Worm (Caenorhabditis elegans) whole organism, L1 larva: ENCODE measurements around the gene lelo-3.
A peak's percentile ranks its signal among the peaks of the same experiment; 100 is the strongest.

ENCODE experiments used
- C16A3.4 ChIP-seq: fragments of 150-350 bp; optimal IDR thresholded peaks from 2 replicates; lab custom pipeline; 2014; ENCODE audit warnings: missing biosample characterization, missing genetic modification characterization
- C34B4.2 ChIP-seq: sonication (generic microtip); optimal IDR thresholded peaks from 2 replicates; lab custom pipeline; 2017; ENCODE audit warnings: mild to moderate bottlenecking, missing genetic modification characterization, missing compliant biosample characterization
- F16B12.6 ChIP-seq: fragments of 150-350 bp; optimal IDR thresholded peaks from 2 replicates; lab custom pipeline; 2014; ENCODE audit warnings: missing biosample characterization, missing genetic modification characterization
- alr-1 ChIP-seq: fragments of 200-800 bp; sonication (Bioruptor generic); optimal IDR thresholded peaks from 2 replicates; lab custom pipeline; 2018; ENCODE audit warnings: borderline replicate concordance, mild to moderate bottlenecking, missing genetic modification characterization, missing compliant biosample characterization
- aly-2 ChIP-seq: fragments of 150-350 bp; optimal IDR thresholded peaks from 2 replicates; lab custom pipeline; 2014; ENCODE audit warnings: missing biosample characterization, missing genetic modification characterization
- ama-1 ChIP-seq: fragments of 150-350 bp; optimal IDR thresholded peaks from 2 replicates; lab custom pipeline; 2014
- ceh-90 ChIP-seq: sonication (generic microtip); optimal IDR thresholded peaks from 2 replicates; lab custom pipeline; 2016; ENCODE audit warnings: missing genetic modification characterization, missing compliant biosample characterization
- dsc-1 ChIP-seq: sonication (generic microtip); optimal IDR thresholded peaks from 2 replicates; lab custom pipeline; 2016; ENCODE audit warnings: mild to moderate bottlenecking, missing genetic modification characterization, missing compliant biosample characterization
- efl-1 ChIP-seq, 4 experiments: fragments of 150-350 bp; optimal IDR thresholded peaks in 3 of 4; peaks in 1 of 4; 1 replicate in 1 of 4; 2 replicates in 3 of 4; lab custom pipeline; 2014; ENCODE audit warnings: missing biosample characterization in 2 of 4, missing genetic modification characterization in 2 of 4, missing genetic modification reagents in 2 of 4
- efl-3 ChIP-seq: fragments of 200-800 bp; sonication (Bioruptor generic); optimal IDR thresholded peaks from 2 replicates; lab custom pipeline; 2018; ENCODE audit warnings: mild to moderate bottlenecking, missing genetic modification characterization, missing compliant biosample characterization
- egl-27 ChIP-seq, 2 experiments: fragments of 150-350 bp in 1 of 2; sonication (generic microtip); optimal IDR thresholded peaks; 3 replicates each; lab custom pipeline; 2017 to 2018; ENCODE audit warnings: missing biosample characterization in 2 of 2, missing genetic modification characterization in 2 of 2, missing genetic modification reagents in 2 of 2
- elt-2 ChIP-seq: sonication (generic microtip); optimal IDR thresholded peaks from 2 replicates; lab custom pipeline; 2016; ENCODE audit warnings: missing genetic modification characterization, mild to moderate bottlenecking, inconsistent platforms, missing compliant biosample characterization, missing genetic modification reagents
- elt-3 ChIP-seq, 6 experiments: fragments of 150-350 bp in 1 of 6; sonication (generic microtip); optimal IDR thresholded peaks; 2 replicates each; lab custom pipeline; 2017 to 2018; ENCODE audit warnings: missing biosample characterization in 6 of 6, missing genetic modification characterization in 6 of 6, inconsistent platforms in 1 of 6
- fkh-10 ChIP-seq: sonication (generic microtip); optimal IDR thresholded peaks from 2 replicates; lab custom pipeline; 2017; ENCODE audit warnings: missing biosample characterization, missing genetic modification reagents, missing genetic modification characterization
- fkh-4 ChIP-seq: sonication (generic microtip); optimal IDR thresholded peaks from 2 replicates; lab custom pipeline; 2016; ENCODE audit warnings: missing compliant biosample characterization, missing genetic modification characterization, borderline replicate concordance
- fkh-8 ChIP-seq: sonication (generic microtip); optimal IDR thresholded peaks from 2 replicates; lab custom pipeline; 2016; ENCODE audit warnings: mild to moderate bottlenecking, missing genetic modification characterization, missing compliant biosample characterization
- grh-1 ChIP-seq: fragments of 200-800 bp; sonication (Bioruptor generic); IDR thresholded peaks from 2 replicates; pipeline ENCODE4 v1.3.6; 2022; ENCODE audit warnings: missing genetic modification reagents, missing genetic modification characterization, missing compliant biosample characterization
- hpl-2 ChIP-seq: fragments of 150-350 bp; optimal IDR thresholded peaks from 2 replicates; lab custom pipeline; 2014; ENCODE audit warnings: missing biosample characterization, missing genetic modification reagents, missing genetic modification characterization
- isw-1 ChIP-seq: fragments of 200-800 bp; sonication (Bioruptor generic); IDR thresholded peaks from 2 replicates; pipeline ENCODE4 v1.3.6; 2022; ENCODE audit warnings: missing genetic modification characterization, missing compliant biosample characterization
- jun-1 ChIP-seq: fragments of 150-350 bp; optimal IDR thresholded peaks from 2 replicates; lab custom pipeline; 2014; ENCODE audit warnings: missing biosample characterization, missing genetic modification reagents, missing genetic modification characterization
- lin-14 ChIP-seq: fragments of 200-800 bp; sonication (Bioruptor generic); optimal IDR thresholded peaks from 2 replicates; lab custom pipeline; 2018; ENCODE audit warnings: mild to moderate bottlenecking, missing genetic modification characterization, moderate library complexity, missing compliant biosample characterization
- lin-35 ChIP-seq, 2 experiments: fragments of 150-350 bp; optimal IDR thresholded peaks; 2 replicates each; lab custom pipeline; 2014; ENCODE audit warnings: missing biosample characterization in 2 of 2, missing genetic modification characterization in 2 of 2, missing genetic modification reagents in 2 of 2
- lin-39 ChIP-seq: fragments of 150-350 bp; optimal IDR thresholded peaks from 2 replicates; lab custom pipeline; 2014; ENCODE audit warnings: missing biosample characterization, missing genetic modification reagents, missing genetic modification characterization
- lir-3 ChIP-seq: sonication (generic microtip); optimal IDR thresholded peaks from 2 replicates; lab custom pipeline; 2016; ENCODE audit warnings: mild to moderate bottlenecking, missing genetic modification characterization, moderate library complexity, missing compliant biosample characterization; ENCODE audit not compliant: poor library complexity
- mab-9 ChIP-seq: fragments of 200-800 bp; sonication (Bioruptor generic); IDR thresholded peaks from 2 replicates; pipeline ENCODE4 v1.3.6; 2022; ENCODE audit warnings: missing genetic modification reagents, missing genetic modification characterization, missing compliant biosample characterization
- nhr-11 ChIP-seq: fragments of 150-350 bp; optimal IDR thresholded peaks from 2 replicates; lab custom pipeline; 2014; ENCODE audit warnings: missing biosample characterization, missing genetic modification characterization
- nhr-12 ChIP-seq: sonication (generic microtip); optimal IDR thresholded peaks from 2 replicates; lab custom pipeline; 2017; ENCODE audit warnings: missing biosample characterization, missing genetic modification characterization
- nhr-20 ChIP-seq: sonication (generic microtip); optimal IDR thresholded peaks from 2 replicates; lab custom pipeline; 2016; ENCODE audit warnings: mild to moderate bottlenecking, missing genetic modification characterization, missing compliant biosample characterization
- nhr-47 ChIP-seq: sonication (generic microtip); optimal IDR thresholded peaks from 2 replicates; lab custom pipeline; 2016; ENCODE audit warnings: mild to moderate bottlenecking, missing genetic modification characterization, moderate library complexity, missing compliant biosample characterization
- nhr-76 ChIP-seq: sonication (generic microtip); optimal IDR thresholded peaks from 2 replicates; lab custom pipeline; 2017; ENCODE audit warnings: missing biosample characterization, missing genetic modification characterization
- nhr-77 ChIP-seq: fragments of 150-350 bp; optimal IDR thresholded peaks from 2 replicates; lab custom pipeline; 2014; ENCODE audit warnings: missing biosample characterization, missing genetic modification characterization
- nhr-84 ChIP-seq: sonication (generic microtip); optimal IDR thresholded peaks from 2 replicates; lab custom pipeline; 2017; ENCODE audit warnings: missing biosample characterization, missing genetic modification characterization
- nhr-85 ChIP-seq: sonication (generic microtip); peaks from one replicate; lab custom pipeline; 2016; ENCODE audit warnings: missing genetic modification characterization, inconsistent platforms, missing compliant biosample characterization
- nhr-90 ChIP-seq: sonication (generic microtip); optimal IDR thresholded peaks from 2 replicates; lab custom pipeline; 2016; ENCODE audit warnings: mild to moderate bottlenecking, missing genetic modification characterization, missing compliant biosample characterization; ENCODE audit not compliant: poor library complexity
- pag-3 ChIP-seq: sonication (generic microtip); optimal IDR thresholded peaks from 2 replicates; lab custom pipeline; 2017; ENCODE audit warnings: missing genetic modification characterization, mild to moderate bottlenecking, missing compliant biosample characterization, antibody characterized with exemption, borderline replicate concordance; ENCODE audit not compliant: insufficient read depth
- pax-3 ChIP-seq: fragments of 200-800 bp; sonication (Bioruptor generic); optimal IDR thresholded peaks from 2 replicates; lab custom pipeline; 2018; ENCODE audit warnings: mild to moderate bottlenecking, missing genetic modification characterization, moderate library complexity, missing compliant biosample characterization
- pqm-1 ChIP-seq: sonication (generic microtip); optimal IDR thresholded peaks from 3 replicates; lab custom pipeline; 2017; ENCODE audit warnings: missing biosample characterization, missing genetic modification characterization
- skn-1 ChIP-seq: fragments of 150-350 bp; optimal IDR thresholded peaks from 2 replicates; lab custom pipeline; 2014; ENCODE audit warnings: missing biosample characterization, missing genetic modification characterization
- sox-4 ChIP-seq: sonication (generic microtip); optimal IDR thresholded peaks from 2 replicates; lab custom pipeline; 2016; ENCODE audit warnings: missing genetic modification characterization, missing compliant biosample characterization
- sptf-1 ChIP-seq: fragments of 150-350 bp; optimal IDR thresholded peaks from 2 replicates; lab custom pipeline; 2014; ENCODE audit warnings: missing biosample characterization, missing genetic modification characterization
- sup-37 ChIP-seq: fragments of 200-800 bp; sonication (Bioruptor generic); optimal IDR thresholded peaks from 2 replicates; lab custom pipeline; 2018; ENCODE audit warnings: mild to moderate bottlenecking, missing genetic modification characterization, missing compliant biosample characterization
- swsn-7 ChIP-seq: sonication (generic microtip); optimal IDR thresholded peaks from 2 replicates; lab custom pipeline; 2016; ENCODE audit warnings: missing genetic modification characterization, missing compliant biosample characterization
- tlp-1 ChIP-seq: fragments of 150-350 bp; optimal IDR thresholded peaks from 2 replicates; lab custom pipeline; 2014; ENCODE audit warnings: missing biosample characterization, missing genetic modification characterization
- unc-130 ChIP-seq: fragments of 150-350 bp; optimal IDR thresholded peaks from 2 replicates; lab custom pipeline; 2017; ENCODE audit warnings: missing biosample characterization, missing genetic modification characterization, inconsistent platforms
- unc-30 ChIP-seq: sonication (generic microtip); optimal IDR thresholded peaks from 2 replicates; lab custom pipeline; 2017; ENCODE audit warnings: missing biosample characterization, missing genetic modification characterization
- unc-62 ChIP-seq: fragments of 150-350 bp; optimal IDR thresholded peaks from 2 replicates; lab custom pipeline; 2014; ENCODE audit warnings: missing biosample characterization, missing genetic modification reagents, missing genetic modification characterization
- unc-86 ChIP-seq: sonication (generic microtip); optimal IDR thresholded peaks from 2 replicates; lab custom pipeline; 2016; ENCODE audit warnings: missing genetic modification characterization, missing compliant biosample characterization
- unc-98 ChIP-seq: fragments of 200-800 bp; sonication (Bioruptor generic); IDR thresholded peaks from 2 replicates; pipeline ENCODE4 v1.3.6; 2022; ENCODE audit warnings: missing genetic modification characterization, missing compliant biosample characterization
- zag-1 ChIP-seq: fragments of 150-350 bp; optimal IDR thresholded peaks from 2 replicates; lab custom pipeline; 2014; ENCODE audit warnings: missing biosample characterization, missing genetic modification characterization
- zip-4 ChIP-seq: fragments of 200-800 bp; sonication (Bioruptor generic); optimal IDR thresholded peaks from 2 replicates; lab custom pipeline; 2018; ENCODE audit warnings: mild to moderate bottlenecking, missing genetic modification characterization, moderate library complexity, missing compliant biosample characterization
- ztf-11 ChIP-seq, 2 experiments: sonication (generic microtip); optimal IDR thresholded peaks; 2 replicates each; lab custom pipeline; 2016 to 2017; ENCODE audit warnings: missing genetic modification characterization in 2 of 2, missing biosample characterization in 1 of 2, missing compliant biosample characterization in 1 of 2
- ztf-4 ChIP-seq: fragments of 150-350 bp; optimal IDR thresholded peaks from 2 replicates; lab custom pipeline; 2014; ENCODE audit warnings: missing biosample characterization, missing genetic modification characterization

Gene lelo-3

DNA sequence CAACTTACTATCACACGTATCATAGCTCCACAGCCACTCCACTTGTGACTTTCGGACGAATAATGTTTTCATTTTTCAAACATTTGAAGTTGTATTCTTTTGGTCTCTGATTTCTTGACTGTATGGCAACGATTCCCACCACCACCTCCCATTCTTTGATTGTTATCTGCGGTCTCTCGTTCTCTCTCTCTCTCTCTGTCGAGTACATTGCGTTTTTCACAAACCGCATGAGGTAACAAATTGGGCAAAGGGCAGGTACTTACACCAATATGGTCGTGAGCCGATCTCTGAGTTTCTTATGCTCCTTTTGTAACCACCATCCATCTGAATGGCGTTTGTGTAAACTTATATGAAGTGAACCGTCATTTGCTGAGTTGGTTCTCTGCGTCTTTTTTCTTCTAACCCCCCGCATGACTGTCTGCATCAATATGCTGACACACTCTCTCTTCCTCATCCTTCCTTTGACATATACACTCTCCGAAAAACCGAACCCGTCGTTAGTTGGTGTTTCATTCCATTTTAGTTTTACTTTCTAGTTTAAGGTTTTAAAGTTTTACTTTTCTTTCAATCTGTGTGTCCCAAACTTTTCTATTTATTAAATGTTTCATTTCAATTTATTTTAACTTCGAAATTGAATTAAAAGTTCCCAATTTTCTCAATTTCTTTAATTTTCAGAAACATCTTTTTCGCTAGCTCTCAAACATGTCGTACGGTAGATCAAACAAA, 35.4 kb upstream of the lelo-3 start, which contains the start of gene gln-1:
Gene gln-1 (plus strand): TSS at position 676 of the 726 bp plus-strand sequence.
- TF ChIP-seq sox-4 (no peak), nhr-84 (no peak), fkh-10 (no peak), ceh-90 (tag; lab: Kevin White, UChicago) (no peak), hpl-2 (GFP tag; lab: Kevin White, UChicago) (no peak), ama-1 (lab: Kevin White, UChicago) (no peak), sptf-1 (tag; lab: Kevin White, UChicago) (no peak), pag-3 (no peak), isw-1 (no peak), lir-3 (tag; lab: Kevin White, UChicago) (no peak), tlp-1 (tag; lab: Kevin White, UChicago) (no peak), C34B4.2 (tag; lab: Kevin White, UChicago) (no peak), unc-86 (tag; lab: Kevin White, UChicago) (no peak), nhr-47 (peak; percentile 8), lin-14 (GFP tag; lab: Kevin White, UChicago) (peak; percentile 66), ztf-4 (no peak), nhr-20 (peak; percentile 61), aly-2 (tag; lab: Kevin White, UChicago) (no peak), ztf-11 (tag; optimal IDR thresholded peaks at IDR 0.05; lab: Kevin White, UChicago) (no peak), unc-30 (no peak), C16A3.4 (tag; lab: Kevin White, UChicago) (no peak), nhr-77 (tag; lab: Kevin White, UChicago) (peak; percentile 2), jun-1 (no peak), grh-1 (GFP tag; lab: Robert Waterston, UW) (no peak), elt-3 (tag; optimal IDR thresholded peaks at IDR 0.05; lab: Kevin White, UChicago) (no peak), F16B12.6 (no peak), egl-27 (tag; optimal IDR thresholded peaks at IDR 0.05; lab: Kevin White, UChicago) (no peak), nhr-85 (tag; lab: Kevin White, UChicago) (peak; percentile 83), unc-62 (GFP tag; lab: Kevin White, UChicago) (no peak), efl-1 (optimal IDR thresholded peaks at IDR 0.05; lab: Kevin White, UChicago) (no peak), efl-1 (GFP tag; optimal IDR thresholded peaks at IDR 0.05 in 1 of 2; lab: Kevin White, UChicago) (peak; percentile 5 to 79), fkh-8 (no peak), lin-35 (GFP tag; optimal IDR thresholded peaks at IDR 0.05; lab: Kevin White, UChicago) (peak in 1 of 2 experiments; percentile 19), nhr-11 (tag; lab: Kevin White, UChicago) (no peak), zip-4 (GFP tag; lab: Kevin White, UChicago) (no peak), unc-98 (no peak), nhr-12 (tag; lab: Kevin White, UChicago) (no peak), nhr-76 (tag; lab: Kevin White, UChicago) (no peak), dsc-1 (tag; lab: Kevin White, UChicago) (no peak), zag-1 (tag; lab: Kevin White, UChicago) (no peak), pqm-1 (no peak), elt-2 (peak; percentile 81), mab-9 (no peak), pax-3 (no peak), efl-3 (GFP tag; lab: Kevin White, UChicago) (no peak), skn-1 (tag; lab: Kevin White, UChicago) (no peak), fkh-4 (tag; lab: Kevin White, UChicago) (no peak), unc-130 (tag; lab: Kevin White, UChicago) (no peak), alr-1 (no peak), sup-37 (no peak), swsn-7 (tag; lab: Kevin White, UChicago) (no peak), lin-39 (tag; lab: Kevin White, UChicago) (no peak), nhr-90 (tag; lab: Kevin White, UChicago) (no peak)
